Worm (Caenorhabditis elegans) whole organism, mixed stage, embryonic: ENCODE measurements around the gene C05E11.3.

Experiments
- ceh-43 ChIP-seq: fragments of 200-800 bp; sonication (Bioruptor generic); optimal IDR thresholded peaks from 2 replicates; lab custom pipeline; 2018; ENCODE audit warnings: mild to moderate bottlenecking, missing genetic modification characterization, moderate library complexity, missing compliant biosample characterization
- cnd-1 ChIP-seq: fragments of 200-800 bp; sonication (Bioruptor generic); optimal IDR thresholded peaks from 2 replicates; lab custom pipeline; 2018; ENCODE audit warnings: mild to moderate bottlenecking, missing genetic modification characterization, missing compliant biosample characterization
- elt-1 ChIP-seq: sonication (generic microtip); optimal IDR thresholded peaks from 2 replicates; lab custom pipeline; 2017; ENCODE audit warnings: missing genetic modification characterization, mild to moderate bottlenecking, missing compliant biosample characterization, antibody characterized with exemption, moderate library complexity, borderline replicate concordance; ENCODE audit not compliant: insufficient read depth
- elt-3 ChIP-seq: fragments of 150-350 bp; optimal IDR thresholded peaks from 2 replicates; lab custom pipeline; 2014; ENCODE audit warnings: missing biosample characterization, missing genetic modification characterization
- flh-1 ChIP-seq: fragments of 200-800 bp; sonication (Bioruptor generic); optimal IDR thresholded peaks from 2 replicates; lab custom pipeline; 2018; ENCODE audit warnings: mild to moderate bottlenecking, missing genetic modification characterization, moderate library complexity, missing compliant biosample characterization
- hlh-1 ChIP-seq: fragments of 150-350 bp; optimal IDR thresholded peaks from 2 replicates; lab custom pipeline; 2014; ENCODE audit warnings: missing biosample characterization, missing genetic modification reagents, missing genetic modification characterization
- lin-13 ChIP-seq: fragments of 150-350 bp; optimal IDR thresholded peaks from 2 replicates; lab custom pipeline; 2014; ENCODE audit warnings: missing biosample characterization, missing genetic modification characterization
- mep-1 ChIP-seq: fragments of 150-350 bp; optimal IDR thresholded peaks from 2 replicates; lab custom pipeline; 2017; ENCODE audit warnings: missing biosample characterization, missing genetic modification reagents, missing genetic modification characterization, inconsistent platforms
- nhr-12 ChIP-seq: fragments of 150-350 bp; optimal IDR thresholded peaks from 2 replicates; lab custom pipeline; 2014; ENCODE audit warnings: missing biosample characterization, missing genetic modification characterization
- nhr-237 ChIP-seq: fragments of 150-350 bp; optimal IDR thresholded peaks from 2 replicates; lab custom pipeline; 2014; ENCODE audit warnings: missing biosample characterization, missing genetic modification characterization
- pha-4 ChIP-seq: fragments of 150-350 bp; optimal IDR thresholded peaks from 2 replicates; lab custom pipeline; 2018; ENCODE audit warnings: missing biosample characterization, missing genetic modification reagents, missing genetic modification characterization
- snpc-4 ChIP-seq: fragments of 150-350 bp; optimal IDR thresholded peaks from 2 replicates; lab custom pipeline; 2014; ENCODE audit warnings: missing biosample characterization, missing genetic modification characterization
- tbx-8 ChIP-seq: fragments of 200-800 bp; sonication (Bioruptor generic); optimal IDR thresholded peaks from 2 replicates; lab custom pipeline; 2018; ENCODE audit warnings: mild to moderate bottlenecking, missing genetic modification characterization, moderate library complexity, missing compliant biosample characterization
- ztf-11 ChIP-seq: fragments of 150-350 bp; optimal IDR thresholded peaks from 2 replicates; lab custom pipeline; 2014; ENCODE audit warnings: missing biosample characterization, missing genetic modification characterization

ce11 chrX:4619582-4619981, 41.5 kb downstream of the C05E11.3 start, which contains the start of gene pqn-65:
- TF ChIP-seq ztf-11 (no peak), flh-1 (GFP tag; lab: Kevin White, UChicago) (no peak), nhr-12 (tag; lab: Kevin White, UChicago) (no peak), snpc-4 (tag; lab: Kevin White, UChicago) (no peak), tbx-8 (GFP tag; lab: Kevin White, UChicago) (no peak), lin-13 (tag; lab: Kevin White, UChicago) (no peak), mep-1 (tag; lab: Kevin White, UChicago) (no peak), pha-4 (tag; lab: Kevin White, UChicago) (no peak), elt-3 (tag; lab: Kevin White, UChicago) (no peak), elt-1 (no peak), cnd-1 (tag; lab: Kevin White, UChicago) (no peak), ceh-43 (GFP tag; lab: Kevin White, UChicago) (no peak), nhr-237 (tag; lab: Kevin White, UChicago) (no peak), hlh-1 (no peak)
